Fruit fly (Drosophila melanogaster) whole organism, embryonic: ENCODE data around the gene CG13113.

Experiments used
- Atf3 ChIP-seq: fragments of 200-800 bp; sonication (Bioruptor generic); optimal IDR thresholded peaks from 3 replicates; lab custom pipeline; 2016; ENCODE audit warnings: missing biosample characterization, missing genetic modification characterization
- CG11504 ChIP-seq: fragments of 200-800 bp; sonication (Bioruptor generic); optimal IDR thresholded peaks from 3 replicates; lab custom pipeline; 2019; ENCODE audit warnings: missing biosample characterization, mild to moderate bottlenecking, missing genetic modification characterization, moderate library complexity
- Ptx1 ChIP-seq: fragments of 200-800 bp; sonication (Bioruptor generic); IDR thresholded peaks from 2 replicates; pipeline ENCODE4 v1.3.6; 2022; ENCODE audit warnings: missing biosample characterization, missing genetic modification characterization
- seq ChIP-seq: fragments of 200-800 bp; sonication (Bioruptor generic); IDR thresholded peaks from 2 replicates; pipeline ENCODE4 v1.3.6; 2022; ENCODE audit warnings: missing biosample characterization, missing genetic modification characterization
- sob ChIP-seq: fragments of 200-800 bp; sonication (Bioruptor generic); IDR thresholded peaks from 2 replicates; pipeline ENCODE4 v1.3.6; 2022; ENCODE audit warnings: missing biosample characterization, missing genetic modification characterization

DNA sequence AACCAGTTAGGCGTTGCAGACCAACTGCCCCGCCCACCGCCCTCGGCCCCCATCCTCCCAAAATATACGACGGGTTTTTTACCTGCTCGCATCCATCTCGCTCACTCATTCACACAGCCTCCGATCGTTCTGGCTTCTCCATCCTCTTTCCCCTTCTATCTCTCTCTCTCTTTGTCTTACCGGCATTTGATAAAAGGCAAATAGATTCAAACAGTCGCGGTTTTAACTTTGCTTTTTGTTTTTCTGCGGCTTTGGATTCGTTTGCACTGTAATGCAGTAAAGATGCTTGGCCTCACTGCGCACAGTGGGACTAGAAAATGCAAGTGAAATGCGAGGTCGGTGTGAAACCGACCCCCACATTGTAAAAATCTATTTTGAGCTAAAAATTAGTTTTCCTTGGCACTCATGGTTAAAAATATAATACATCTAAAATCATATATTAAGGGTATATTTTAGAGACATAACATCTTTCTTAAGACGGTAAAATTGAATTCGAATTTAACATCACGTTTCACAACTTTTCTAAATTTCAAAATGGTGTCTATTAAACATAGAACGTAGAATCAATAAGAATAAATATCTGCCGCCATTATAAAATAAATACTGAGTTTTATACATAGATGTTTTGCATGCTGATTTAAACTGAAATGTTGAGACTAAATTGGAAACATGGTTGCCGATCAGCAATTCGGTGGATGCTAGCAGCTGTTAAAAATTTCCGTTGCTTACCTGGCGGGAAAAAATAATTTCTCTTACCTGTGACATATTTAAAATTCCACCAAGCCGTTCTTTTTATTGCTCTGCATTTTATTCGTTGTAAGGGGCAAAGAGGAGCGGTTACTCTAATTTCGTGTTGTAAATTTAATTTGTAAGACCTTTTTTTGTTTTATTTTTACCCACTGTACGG lies 47.3 kb upstream of the CG13113 start:
- TF ChIP-seq CG11504 (tag; lab: Kevin White, UChicago), result no peak
- no peak for TF ChIP-seq seq (GFP tag; lab: Robert Waterston, UW)
- TF ChIP-seq Atf3 (GFP tag; lab: Kevin White, UChicago), result no peak
- no peak for TF ChIP-seq sob
- TF ChIP-seq Ptx1, result peak; percentile 41
